Fruit fly (Drosophila melanogaster): ENCODE results near the gene CheA75a.

- TF ChIP-seq h (GFP tag; optimal IDR thresholded peaks at IDR 0.05) (no peak), Hr78 (GFP tag; optimal IDR thresholded peaks at IDR 0.05) (no peak), foxo (GFP tag; optimal IDR thresholded peaks at IDR 0.05) (no peak), rgr (GFP tag; optimal IDR thresholded peaks at IDR 0.05) (no peak), ey (GFP tag; optimal IDR thresholded peaks at IDR 0.05) (no peak), OdsH (GFP tag; optimal IDR thresholded peaks at IDR 0.05) (no peak), dsf (GFP tag; optimal IDR thresholded peaks at IDR 0.05; ENCODE audit: borderline replicate concordance) (no peak)
Measured at dm6 chr3L:18273121-18273520, 21.2 kb downstream of the CheA75a start.

Measured in whole organism, wandering third instar larva.